Fruit fly (Drosophila melanogaster) whole organism, embryonic: Measurements from ENCODE around the gene Glut4EF.
A peak's percentile ranks its signal among the peaks of the same experiment; 100 is the strongest.

Source experiments
- Adf1 ChIP-seq: fragments of 200-800 bp; sonication (Bioruptor generic); IDR thresholded peaks from 2 replicates; pipeline ENCODE4 v1.3.6; 2022; ENCODE audit warnings: missing biosample characterization, missing genetic modification characterization
- Awh ChIP-seq: fragments of 200-800 bp; sonication (Bioruptor generic); IDR thresholded peaks from 2 replicates; pipeline ENCODE4, ENCODE4 v1.3.6; 2022; ENCODE audit warnings: missing biosample characterization, missing genetic modification characterization
- B-H1 ChIP-seq: fragments of 200-800 bp; sonication (Bioruptor generic); IDR thresholded peaks from 3 replicates; pipeline ENCODE4 v1.3.6; 2022; ENCODE audit warnings: missing biosample characterization, missing genetic modification characterization
- CG10654 ChIP-seq: fragments of 200-800 bp; sonication (Bioruptor generic); optimal IDR thresholded peaks from 2 replicates; lab custom pipeline; 2016; ENCODE audit warnings: missing biosample characterization, missing genetic modification characterization
- CG12104 ChIP-seq: fragments of 200-800 bp; sonication (Bioruptor generic); optimal IDR thresholded peaks from 3 replicates; lab custom pipeline; 2016; ENCODE audit warnings: missing biosample characterization, missing genetic modification characterization
- CG12155 ChIP-seq: fragments of 200-800 bp; sonication (Bioruptor generic); optimal IDR thresholded peaks from 3 replicates; lab custom pipeline; 2016; ENCODE audit warnings: missing biosample characterization, missing genetic modification characterization
- CG12219 ChIP-seq: fragments of 200-800 bp; sonication (Bioruptor generic); optimal IDR thresholded peaks from 3 replicates; lab custom pipeline; 2018; ENCODE audit warnings: missing biosample characterization, mild to moderate bottlenecking, missing genetic modification characterization
- CG13123 ChIP-seq: fragments of 200-800 bp; sonication (Bioruptor generic); optimal IDR thresholded peaks from 2 replicates; lab custom pipeline; 2016; ENCODE audit warnings: missing biosample characterization, missing genetic modification characterization
- CG13775 ChIP-seq: fragments of 200-800 bp; sonication (Bioruptor generic); optimal IDR thresholded peaks from 3 replicates; lab custom pipeline; 2017; ENCODE audit warnings: missing biosample characterization, mild to moderate bottlenecking, missing genetic modification characterization
- CG14050 ChIP-seq: fragments of 200-800 bp; sonication (Bioruptor generic); IDR thresholded peaks from 3 replicates; pipeline ENCODE4 v1.3.6; 2022; ENCODE audit warnings: missing biosample characterization, missing genetic modification characterization
- CG16863 ChIP-seq: fragments of 200-800 bp; sonication (Bioruptor generic); optimal IDR thresholded peaks from 3 replicates; lab custom pipeline; 2016; ENCODE audit warnings: missing biosample characterization, missing genetic modification characterization
- CG17568 ChIP-seq: fragments of 200-800 bp; sonication (Bioruptor generic); optimal IDR thresholded peaks from 2 replicates; lab custom pipeline; 2018; ENCODE audit warnings: missing biosample characterization, mild to moderate bottlenecking, missing genetic modification characterization, moderate library complexity
- CG17612 ChIP-seq: fragments of 200-800 bp; sonication (Bioruptor generic); IDR thresholded peaks from 2 replicates; pipeline ENCODE4 v1.3.6; 2022; ENCODE audit warnings: missing biosample characterization, missing genetic modification characterization
- CG18262 ChIP-seq: fragments of 200-800 bp; optimal IDR thresholded peaks from 3 replicates; lab custom pipeline; 2019; ENCODE audit warnings: missing biosample characterization, mild to moderate bottlenecking, missing genetic modification characterization, moderate library complexity
- CG18476 ChIP-seq: fragments of 200-800 bp; sonication (Bioruptor generic); optimal IDR thresholded peaks from 2 replicates; lab custom pipeline; 2016; ENCODE audit warnings: missing biosample characterization, mild to moderate bottlenecking, missing genetic modification characterization
- CG2120 ChIP-seq: fragments of 200-800 bp; sonication (Bioruptor generic); optimal IDR thresholded peaks from 3 replicates; lab custom pipeline; 2016; ENCODE audit warnings: missing biosample characterization, missing genetic modification characterization
- CG30020 ChIP-seq: fragments of 200-800 bp; optimal IDR thresholded peaks from 2 replicates; lab custom pipeline; 2019; ENCODE audit warnings: missing biosample characterization, mild to moderate bottlenecking, missing genetic modification characterization, moderate library complexity
- CG32767 ChIP-seq: fragments of 200-800 bp; sonication (Bioruptor generic); IDR thresholded peaks from 2 replicates; pipeline ENCODE4 v1.3.6; 2022; ENCODE audit warnings: missing biosample characterization, missing genetic modification characterization
- CG33557 ChIP-seq: fragments of 200-800 bp; sonication (Bioruptor generic); optimal IDR thresholded peaks from 2 replicates; lab custom pipeline; 2019; ENCODE audit warnings: missing biosample characterization, mild to moderate bottlenecking, missing genetic modification characterization, moderate library complexity
- CG3407 ChIP-seq: fragments of 200-800 bp; sonication (Bioruptor generic); optimal IDR thresholded peaks from 2 replicates; lab custom pipeline; 2018; ENCODE audit warnings: missing biosample characterization, mild to moderate bottlenecking, missing genetic modification characterization
- CG34224 ChIP-seq: fragments of 200-800 bp; sonication (Bioruptor generic); IDR thresholded peaks from 3 replicates; pipeline ENCODE4 v1.3.6; 2022; ENCODE audit warnings: missing biosample characterization, missing genetic modification characterization; ENCODE audit not compliant: partially characterized antibody
- CG3838 ChIP-seq: fragments of 200-800 bp; sonication (Bioruptor generic); optimal IDR thresholded peaks from 3 replicates; lab custom pipeline; 2016; ENCODE audit warnings: missing biosample characterization, missing genetic modification characterization
- CG3995 ChIP-seq: fragments of 200-800 bp; sonication (Bioruptor generic); optimal IDR thresholded peaks from 3 replicates; lab custom pipeline; 2016; ENCODE audit warnings: missing biosample characterization, missing genetic modification characterization
- CG4707 ChIP-seq: fragments of 200-800 bp; sonication (Bioruptor generic); optimal IDR thresholded peaks from 2 replicates; lab custom pipeline; 2018; ENCODE audit warnings: missing biosample characterization, mild to moderate bottlenecking, missing genetic modification characterization, moderate library complexity
- CG8944 ChIP-seq: fragments of 200-800 bp; sonication (Bioruptor generic); optimal IDR thresholded peaks from 3 replicates; lab custom pipeline; 2016; ENCODE audit warnings: missing biosample characterization, missing genetic modification characterization
- CTCF ChIP-seq: fragments of 200-800 bp; sonication (Bioruptor generic); optimal IDR thresholded peaks from 2 replicates; lab custom pipeline; 2017; ENCODE audit warnings: missing biosample characterization, mild to moderate bottlenecking, missing genetic modification characterization, moderate library complexity
- Camta ChIP-seq: fragments of 200-800 bp; sonication (Bioruptor generic); optimal IDR thresholded peaks from 2 replicates; lab custom pipeline; 2016; ENCODE audit warnings: missing biosample characterization, missing genetic modification characterization
- Chrac-16 ChIP-seq: fragments of 200-800 bp; sonication (Bioruptor generic); optimal IDR thresholded peaks from 3 replicates; lab custom pipeline; 2016; ENCODE audit warnings: missing biosample characterization, missing genetic modification characterization
- D ChIP-seq, 2 experiments: fragments of 200-800 bp in 1 of 2; fragments of >200 bp in 1 of 2; sonication (Bioruptor generic) in 1 of 2; optimal IDR thresholded peaks; 2 replicates in 1 of 2; 3 replicates in 1 of 2; lab custom pipeline; 2017; ENCODE audit warnings: mild to moderate bottlenecking in 1 of 2, missing biosample characterization in 1 of 2, missing genetic modification characterization in 1 of 2, missing genetic modification reagents in 1 of 2
- D19B ChIP-seq: fragments of 200-800 bp; sonication (Bioruptor generic); optimal IDR thresholded peaks from 2 replicates; lab custom pipeline; 2017; ENCODE audit warnings: missing biosample characterization, mild to moderate bottlenecking, missing genetic modification characterization
- Drgx ChIP-seq: fragments of 200-800 bp; sonication (Bioruptor generic); IDR thresholded peaks from 2 replicates; pipeline ENCODE4 v1.3.6; 2022; ENCODE audit warnings: missing biosample characterization, missing genetic modification characterization
- Eip74EF ChIP-seq, 2 experiments: fragments of 200-800 bp in 1 of 2; fragments of >200 bp in 1 of 2; sonication (Bioruptor generic) in 1 of 2; optimal IDR thresholded peaks; 2 replicates each; lab custom pipeline; 2017 to 2019; ENCODE audit warnings: missing biosample characterization in 2 of 2, missing genetic modification characterization in 2 of 2, mild to moderate bottlenecking in 1 of 2, moderate library complexity in 1 of 2
- GATAe ChIP-seq: fragments of 200-800 bp; sonication (Bioruptor generic); conservative IDR thresholded peaks from 2 replicates; pipeline ENCODE4 v1.3.6; 2022; ENCODE audit warnings: missing biosample characterization, missing genetic modification characterization
- HmgZ ChIP-seq: fragments of 200-800 bp; sonication (Bioruptor generic); optimal IDR thresholded peaks from 2 replicates; lab custom pipeline; 2018; ENCODE audit warnings: missing biosample characterization, mild to moderate bottlenecking, missing genetic modification characterization
- Mrtf ChIP-seq: fragments of 200-800 bp; sonication (Bioruptor generic); IDR thresholded peaks from 3 replicates; pipeline ENCODE4 v1.3.6; 2022; ENCODE audit warnings: missing biosample characterization, missing genetic modification characterization
- br ChIP-seq: fragments of >200 bp; optimal IDR thresholded peaks from 2 replicates; lab custom pipeline; 2017
- corto ChIP-seq: fragments of 200-800 bp; sonication (Bioruptor generic); optimal IDR thresholded peaks from 2 replicates; lab custom pipeline; 2016; ENCODE audit warnings: missing biosample characterization, mild to moderate bottlenecking, missing genetic modification characterization, moderate library complexity
- cwo ChIP-seq: fragments of 200-800 bp; sonication (Bioruptor generic); optimal IDR thresholded peaks from 3 replicates; lab custom pipeline; 2017; ENCODE audit warnings: missing biosample characterization, missing genetic modification characterization, mild to moderate bottlenecking, moderate library complexity, missing genetic modification reagents
- fd3F ChIP-seq: fragments of 200-800 bp; sonication (Bioruptor generic); optimal IDR thresholded peaks from 2 replicates; lab custom pipeline; 2018; ENCODE audit warnings: missing biosample characterization, mild to moderate bottlenecking, missing genetic modification characterization, moderate library complexity
- fd64A ChIP-seq: fragments of 200-800 bp; sonication (Bioruptor generic); optimal IDR thresholded peaks from 3 replicates; lab custom pipeline; 2018; ENCODE audit warnings: missing biosample characterization, mild to moderate bottlenecking, missing genetic modification characterization
- lab ChIP-seq: fragments of 200-800 bp; sonication (Bioruptor generic); optimal IDR thresholded peaks from 3 replicates; lab custom pipeline; 2017; ENCODE audit warnings: missing biosample characterization, missing genetic modification characterization, mild to moderate bottlenecking, moderate library complexity, missing genetic modification reagents
- pita ChIP-seq: fragments of 200-800 bp; sonication (Bioruptor generic); optimal IDR thresholded peaks from 2 replicates; lab custom pipeline; 2017; ENCODE audit warnings: missing biosample characterization, mild to moderate bottlenecking, missing genetic modification characterization
- ro ChIP-seq: fragments of 200-800 bp; sonication (Bioruptor generic); IDR thresholded peaks from 2 replicates; pipeline ENCODE4 v1.3.6; 2022; ENCODE audit warnings: missing biosample characterization, missing genetic modification characterization
- row ChIP-seq: fragments of 200-800 bp; sonication (Bioruptor generic); IDR thresholded peaks from 3 replicates; pipeline ENCODE4 v1.3.6; 2022; ENCODE audit warnings: missing biosample characterization, missing genetic modification characterization
- run ChIP-seq: fragments of 200-800 bp; sonication (Bioruptor generic); optimal IDR thresholded peaks from 3 replicates; lab custom pipeline; 2018; ENCODE audit warnings: missing biosample characterization, mild to moderate bottlenecking, missing genetic modification characterization
- slou ChIP-seq: fragments of 200-800 bp; sonication (Bioruptor generic); optimal IDR thresholded peaks from 3 replicates; lab custom pipeline; 2016; ENCODE audit warnings: missing biosample characterization, missing genetic modification characterization
- tll ChIP-seq, 2 experiments: fragments of 200-800 bp in 1 of 2; fragments of >200 bp in 1 of 2; sonication (Bioruptor generic) in 1 of 2; optimal IDR thresholded peaks; 2 replicates each; lab custom pipeline; 2017 to 2019; ENCODE audit warnings: missing biosample characterization in 2 of 2, missing genetic modification characterization in 2 of 2, mild to moderate bottlenecking in 1 of 2, moderate library complexity in 1 of 2
- trh ChIP-seq: fragments of 200-800 bp; sonication (Bioruptor generic); optimal IDR thresholded peaks from 2 replicates; lab custom pipeline; 2016; ENCODE audit warnings: missing biosample characterization, missing genetic modification characterization
- unc-4 ChIP-seq: fragments of 200-800 bp; sonication (Bioruptor generic); IDR thresholded peaks from 2 replicates; pipeline ENCODE4 v1.3.6; 2022; ENCODE audit warnings: missing biosample characterization, missing genetic modification characterization; ENCODE audit not compliant: partially characterized antibody

Gene Glut4EF

dm6 chr3R:9884461-9885185 is 10.1 kb downstream of the Glut4EF start (continued):
- TF ChIP-seq CG8944 (GFP tag; lab: Kevin White, UChicago), result no peak
- peak; percentile 19 for TF ChIP-seq CG16863
- no peak for TF ChIP-seq D (optimal IDR thresholded peaks at IDR 0.05; lab: Kevin White, UChicago)
- no peak for TF ChIP-seq D (GFP tag; optimal IDR thresholded peaks at IDR 0.05; lab: Kevin White, UChicago)
- TF ChIP-seq CG17568 (GFP tag; lab: Kevin White, UChicago), result no peak
- peak; percentile 30 for TF ChIP-seq CG3995 (GFP tag; lab: Kevin White, UChicago)
- no peak for TF ChIP-seq Awh
- peak; percentile 40; the same call in 1 of the 3 replicates for TF ChIP-seq Mrtf (GFP tag; lab: Robert Waterston, UW)
- TF ChIP-seq HmgZ (tag; lab: Kevin White, UChicago), result peak; percentile 56
- TF ChIP-seq fd64A (GFP tag; lab: Kevin White, UChicago), result no peak
- no peak for TF ChIP-seq CG10654
- no peak; the same call in 2 of the 3 replicates for TF ChIP-seq CG14050 (GFP tag; lab: Robert Waterston, UW)
- no peak for TF ChIP-seq CG13123 (GFP tag; lab: Kevin White, UChicago)
- TF ChIP-seq Camta, result no peak
- no peak for TF ChIP-seq CG4707
- TF ChIP-seq cwo (GFP tag; lab: Kevin White, UChicago), result peak; percentile 26
- TF ChIP-seq CG17612 (GFP tag; lab: Robert Waterston, UW), result peak; percentile 38; the same call in 1 of the 2 replicates
- no peak for TF ChIP-seq Drgx (GFP tag; lab: Robert Waterston, UW)
- TF ChIP-seq Adf1, result no peak; the same call in 1 of the 2 replicates
- TF ChIP-seq br (lab: Kevin White, UChicago), result no peak
- TF ChIP-seq Chrac-16 (GFP tag; lab: Kevin White, UChicago), result no peak
- TF ChIP-seq CG18262 (tag; lab: Kevin White, UChicago), result no peak
- no peak for TF ChIP-seq pita (GFP tag; lab: Kevin White, UChicago)
- TF ChIP-seq CG2120 (GFP tag; lab: Kevin White, UChicago), result peak; percentile 85
- TF ChIP-seq CG30020 (tag; lab: Kevin White, UChicago), result no peak
- TF ChIP-seq CG12104 (GFP tag; lab: Kevin White, UChicago), result no peak
- TF ChIP-seq Eip74EF (GFP tag; optimal IDR thresholded peaks at IDR 0.05; lab: Kevin White, UChicago), result peak in 1 of 2 experiments; percentile 14
- peak; percentile 61 for TF ChIP-seq CG12155 (GFP tag; lab: Kevin White, UChicago)
- TF ChIP-seq CG33557 (GFP tag; lab: Kevin White, UChicago), result no peak
- TF ChIP-seq unc-4 (GFP tag; lab: Robert Waterston, UW), result no peak
- no peak for TF ChIP-seq CTCF (GFP tag; lab: Kevin White, UChicago)
- no peak for TF ChIP-seq CG3407
- peak; percentile 14 for TF ChIP-seq D19B (GFP tag; lab: Kevin White, UChicago)
- TF ChIP-seq tll (GFP tag; optimal IDR thresholded peaks at IDR 0.05; lab: Kevin White, UChicago), result no peak
- no peak for TF ChIP-seq corto (GFP tag; lab: Kevin White, UChicago)
- TF ChIP-seq ro (GFP tag; lab: Robert Waterston, UW), result peak; percentile 14; the same call in 1 of the 2 replicates
- TF ChIP-seq row (GFP tag; lab: Robert Waterston, UW), result peak; percentile 78
- TF ChIP-seq slou, result no peak
- TF ChIP-seq B-H1, result peak; percentile 25; the same call in 1 of the 3 replicates
- no peak for TF ChIP-seq CG18476
- TF ChIP-seq run (tag; lab: Kevin White, UChicago), result no peak
- no peak for TF ChIP-seq CG12219 (GFP tag; lab: Kevin White, UChicago)
- 0 out of 2 replicates have a peak, but pooled peaks have one; percentile 22 for TF ChIP-seq CG32767
- TF ChIP-seq lab (GFP tag; lab: Kevin White, UChicago), result peak; percentile 82
- TF ChIP-seq GATAe (GFP tag; lab: Robert Waterston, UW), result no peak
- no peak for TF ChIP-seq CG3838
- no peak for TF ChIP-seq CG34224 (GFP tag; lab: Robert Waterston, UW)
- TF ChIP-seq trh (GFP tag; lab: Kevin White, UChicago), result no peak
- no peak for TF ChIP-seq CG13775 (GFP tag; lab: Kevin White, UChicago)
- TF ChIP-seq fd3F (GFP tag; lab: Kevin White, UChicago), result no peak
